Worm (Caenorhabditis elegans): ENCODE measurements around the gene F35D11.1.

F35D11.1 gene

ce11 chrII:4626606-4627005 is at the start of gene F35D11.1:
TSS of gene F35D11.1 (plus strand) at chrII:4626906.
- no peak for TF ChIP-seq unc-62 (GFP tag; optimal IDR thresholded peaks at IDR 0.05)

DNA sequence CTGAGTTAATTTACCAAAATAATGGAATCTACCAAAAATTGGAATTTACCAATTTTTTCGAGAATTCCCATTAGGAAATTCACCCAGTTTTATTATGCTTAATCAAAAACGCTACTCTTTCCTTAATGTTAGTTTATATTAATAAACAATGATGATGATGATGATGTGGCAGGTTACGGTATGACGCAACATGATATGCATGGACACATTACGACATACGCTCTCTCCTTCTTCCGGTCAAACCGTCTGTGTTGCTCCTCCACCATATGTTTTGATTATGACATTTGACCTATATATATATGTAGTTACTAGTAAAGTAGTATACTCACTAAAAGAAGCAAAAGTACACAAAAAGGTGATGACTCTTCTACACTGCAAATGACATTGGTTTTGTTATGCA is 49.3 kb upstream of the F35D11.1 start:
- no peak for TF ChIP-seq unc-62 (GFP tag; optimal IDR thresholded peaks at IDR 0.05)

ce11 chrII:4579375-4579774 is 47.3 kb upstream of the F35D11.1 start:
- TF ChIP-seq unc-62 (GFP tag; optimal IDR thresholded peaks at IDR 0.05): no peak

- no peak for TF ChIP-seq unc-62 (GFP tag; optimal IDR thresholded peaks at IDR 0.05)
These were observed 46.7 kb upstream of the F35D11.1 start for ce11 chrII:4579920-4580474.

DNA sequence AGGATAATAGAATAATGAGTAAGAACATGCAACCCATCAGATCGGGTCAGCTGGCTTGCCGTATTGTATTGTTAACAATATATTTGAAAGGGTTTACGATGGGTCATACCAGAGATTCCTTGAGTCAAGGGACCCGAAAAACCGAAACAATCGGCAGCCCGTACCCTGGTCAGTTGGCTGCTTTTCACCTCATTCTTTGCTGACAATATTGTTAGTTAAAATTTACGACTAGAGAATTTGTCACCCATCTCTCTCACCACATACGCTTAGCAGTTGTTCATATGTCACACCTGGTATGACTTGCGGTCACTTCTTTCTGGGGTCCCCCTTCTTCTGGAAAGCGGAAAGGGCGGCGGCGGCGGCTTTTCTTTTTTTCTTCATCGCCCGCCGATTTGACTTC is 45.6 kb upstream of the F35D11.1 start:
- no peak for TF ChIP-seq unc-62 (GFP tag; optimal IDR thresholded peaks at IDR 0.05)

DNA sequence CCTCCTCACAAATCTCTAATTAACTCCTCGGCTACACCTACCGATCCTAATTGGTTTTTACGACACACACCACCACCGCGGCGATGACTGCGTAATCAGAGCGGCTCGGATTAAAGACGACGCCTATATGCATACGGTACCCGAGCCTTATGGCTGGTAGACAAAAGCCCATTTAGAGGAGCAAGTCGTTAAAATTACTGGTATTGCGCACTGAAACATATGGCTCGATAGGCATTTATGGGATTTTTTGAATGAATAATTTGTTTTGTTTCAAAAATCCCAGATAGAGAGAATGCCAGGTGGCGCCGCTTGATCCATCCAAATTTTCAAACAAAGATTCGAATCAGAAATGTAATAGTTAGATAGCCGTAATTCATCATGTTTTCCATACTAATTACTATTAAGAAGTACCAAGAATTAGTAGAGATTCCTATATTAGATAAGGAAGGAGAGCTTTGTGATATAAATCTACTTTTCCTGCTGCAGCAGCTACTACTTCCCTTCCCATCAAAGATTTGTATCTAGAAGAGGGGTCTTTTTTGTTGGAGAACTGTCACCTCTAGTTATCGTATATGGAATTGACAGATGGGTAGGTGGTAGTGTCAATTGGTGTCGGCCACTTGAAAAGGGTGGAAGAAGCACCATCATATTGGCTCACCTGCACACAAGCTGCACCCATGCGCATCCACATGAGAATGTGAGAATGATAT is 43.3 kb upstream of the F35D11.1 start:
- TF ChIP-seq unc-62 (GFP tag; optimal IDR thresholded peaks at IDR 0.05): no peak

DNA sequence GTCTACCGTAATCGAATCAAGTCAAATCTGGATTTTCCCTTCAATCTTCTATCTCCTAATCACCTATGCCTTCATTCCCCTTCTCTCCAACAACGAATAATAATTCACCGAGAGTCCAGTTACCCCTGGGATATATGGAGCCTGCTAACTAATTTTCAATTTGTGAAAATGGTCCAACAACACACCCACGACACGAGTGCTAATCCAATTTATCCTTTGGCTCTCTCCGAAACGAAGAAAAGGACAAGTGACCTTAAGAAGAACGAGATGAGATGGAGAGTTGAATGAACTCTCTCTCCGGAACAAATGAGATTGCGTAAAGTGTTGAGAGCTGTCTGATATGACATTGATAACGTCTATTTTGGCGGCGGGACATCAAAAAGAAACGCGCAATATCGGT is 42.4 kb upstream of the F35D11.1 start:
- TF ChIP-seq unc-62 (GFP tag; optimal IDR thresholded peaks at IDR 0.05): no peak

DNA sequence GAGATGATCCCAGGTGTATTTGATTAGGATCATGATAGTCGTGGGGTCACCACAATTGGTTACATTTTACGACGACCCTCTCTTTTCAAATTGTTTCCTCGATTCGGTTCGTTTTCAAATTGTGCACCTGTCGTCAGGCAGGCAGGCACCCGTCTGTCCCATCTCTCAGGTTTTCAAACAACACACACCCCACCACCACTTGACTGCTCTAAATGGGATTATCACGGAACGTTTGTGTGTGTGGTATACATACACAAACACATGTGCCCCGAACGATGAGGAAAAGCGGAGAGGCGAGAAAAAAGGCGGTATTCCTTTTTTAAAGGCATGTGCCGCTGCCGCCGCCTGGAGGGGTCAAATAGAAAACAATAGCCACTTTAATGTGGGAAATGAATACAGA is 41.4 kb upstream of the F35D11.1 start:
- TF ChIP-seq unc-62 (GFP tag; optimal IDR thresholded peaks at IDR 0.05): no peak

- TF ChIP-seq unc-62 (GFP tag; optimal IDR thresholded peaks at IDR 0.05): no peak
These were observed 36.6 kb upstream of the F35D11.1 start for ce11 chrII:4590086-4590485.

DNA sequence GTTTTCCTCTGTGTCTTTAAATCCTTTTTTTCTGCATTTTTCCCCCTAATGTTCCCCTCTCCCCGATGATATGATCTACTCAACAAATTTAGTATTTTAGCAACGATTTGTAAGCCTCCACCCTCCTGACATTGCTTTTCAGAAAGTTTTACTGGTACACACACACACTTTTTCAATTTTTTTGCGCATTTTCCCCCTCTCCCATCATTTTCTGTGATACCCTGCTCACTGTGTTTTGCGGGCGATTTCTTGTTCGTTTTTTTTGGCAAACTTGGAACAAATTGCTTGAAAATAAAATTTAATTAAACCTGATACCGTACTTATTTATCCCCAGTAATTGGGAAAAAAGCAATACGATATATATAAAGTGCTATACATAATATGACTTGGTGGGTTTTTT is 36.0 kb upstream of the F35D11.1 start:
- TF ChIP-seq unc-62 (GFP tag; optimal IDR thresholded peaks at IDR 0.05): no peak

DNA sequence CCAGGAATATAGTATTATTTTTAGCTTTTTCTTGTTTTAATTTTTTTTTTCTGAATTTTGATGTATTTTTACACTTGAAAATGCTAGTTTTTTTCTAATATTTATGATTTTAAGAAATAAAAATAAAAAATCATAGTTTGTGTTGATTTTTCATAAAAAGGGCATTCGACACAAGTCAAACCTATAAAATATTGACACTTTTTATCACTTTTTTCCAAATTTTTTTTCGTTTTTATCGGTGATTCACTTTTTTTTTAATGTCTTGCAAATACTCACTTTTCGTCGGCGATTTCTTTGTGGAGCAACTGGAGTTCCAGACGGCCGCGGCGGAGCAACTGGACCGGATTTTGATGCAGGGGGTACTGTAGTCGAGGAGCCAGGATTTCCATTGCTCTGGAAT is 29.3 kb upstream of the F35D11.1 start:
- TF ChIP-seq unc-62 (GFP tag; optimal IDR thresholded peaks at IDR 0.05): no peak

DNA sequence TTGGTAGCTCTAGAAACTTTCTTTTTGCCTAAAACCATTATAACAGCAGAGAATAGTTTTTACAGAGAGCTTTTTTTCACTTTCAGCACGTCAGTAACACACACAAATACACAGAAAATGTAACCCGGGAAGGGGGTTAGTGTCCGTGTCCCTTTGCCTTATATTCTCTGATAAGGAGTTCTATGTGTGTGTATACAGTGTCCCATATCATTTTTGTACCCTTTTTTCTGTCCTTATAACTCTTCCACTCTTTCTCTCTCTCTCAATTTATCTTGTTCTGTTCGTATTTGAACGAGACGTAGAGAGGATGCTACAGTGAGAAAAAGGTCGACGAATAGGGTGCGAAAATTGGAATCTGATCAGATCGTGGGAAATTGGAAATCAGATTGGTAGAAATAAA is 27.9 kb upstream of the F35D11.1 start:
- TF ChIP-seq unc-62 (GFP tag; optimal IDR thresholded peaks at IDR 0.05): no peak

- TF ChIP-seq unc-62 (GFP tag; optimal IDR thresholded peaks at IDR 0.05): no peak
These were observed 26.9 kb upstream of the F35D11.1 start for ce11 chrII:4599838-4600237.

- TF ChIP-seq unc-62 (GFP tag; optimal IDR thresholded peaks at IDR 0.05): no peak
These were observed 26.4 kb upstream of the F35D11.1 start for ce11 chrII:4600276-4600675.

- no peak for TF ChIP-seq unc-62 (GFP tag; optimal IDR thresholded peaks at IDR 0.05)
These were observed 25.9 kb upstream of the F35D11.1 start for ce11 chrII:4600818-4601217.

- no peak for TF ChIP-seq unc-62 (GFP tag; optimal IDR thresholded peaks at IDR 0.05)
These were observed 25.4 kb upstream of the F35D11.1 start, which contains the start of gene ipla-1 for ce11 chrII:4601256-4601655. TSS of gene ipla-1 (minus strand) at chrII:4601356.

DNA sequence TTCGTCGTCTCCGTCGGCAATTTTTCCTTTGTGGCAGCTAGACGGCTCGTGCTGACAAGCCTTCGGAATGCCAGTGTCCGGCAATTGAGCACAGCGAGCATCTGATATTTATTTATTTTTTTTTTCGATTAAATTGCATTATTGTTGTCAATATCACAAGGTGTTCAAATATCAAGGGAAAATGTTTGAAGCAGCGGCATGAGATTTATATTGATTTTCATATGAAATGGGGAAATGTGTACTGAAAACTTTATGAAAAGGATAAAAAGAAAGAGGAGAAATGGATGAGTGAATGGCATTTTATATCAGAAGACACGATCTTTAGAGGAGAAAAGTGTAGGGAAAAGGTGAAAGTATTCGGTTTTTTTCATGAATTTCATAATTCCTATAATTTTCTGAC is 24.2 kb upstream of the F35D11.1 start, which contains the start of gene coa-3:
coa-3 (minus strand) TSS at position 101 of the 400 bp plus-strand sequence.
- TF ChIP-seq unc-62 (GFP tag; optimal IDR thresholded peaks at IDR 0.05): no peak

DNA sequence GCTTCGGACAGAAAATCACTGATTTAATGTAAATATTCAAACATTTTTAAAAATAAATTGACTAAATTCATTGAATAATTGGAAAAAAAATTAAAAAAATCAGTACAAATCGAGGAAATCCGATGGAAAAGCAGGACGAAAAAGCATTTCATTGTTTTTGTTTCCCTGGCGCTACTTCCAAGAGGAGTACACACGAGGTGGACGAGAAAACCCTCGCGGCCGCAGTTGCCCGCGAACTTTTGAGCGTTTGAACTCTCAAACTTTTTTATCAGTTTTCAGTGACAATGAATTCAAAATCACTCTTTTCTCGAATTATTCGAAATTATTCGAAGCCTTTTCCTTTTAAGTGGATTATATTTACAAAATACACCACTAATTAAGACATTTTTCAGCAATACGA is 23.7 kb upstream of the F35D11.1 start, which contains the start of gene F35D11.4:
F35D11.4 (plus strand) TSS at position 393 of the 400 bp plus-strand sequence.
- TF ChIP-seq unc-62 (GFP tag; optimal IDR thresholded peaks at IDR 0.05): no peak
